Fruit fly (Drosophila melanogaster) whole organism, embryonic: Measurements from ENCODE around the gene KP78b.

Source experiments
- Bdp1 ChIP-seq: fragments of 200-800 bp; sonication (Bioruptor generic); optimal IDR thresholded peaks from 3 replicates; lab custom pipeline; 2016; ENCODE audit warnings: missing biosample characterization, missing genetic modification characterization
- CG1024 ChIP-seq: fragments of 200-800 bp; sonication (Bioruptor generic); IDR thresholded peaks from 2 replicates; pipeline ENCODE4 v1.3.6; 2022; ENCODE audit warnings: missing biosample characterization, missing genetic modification characterization
- CG10462 ChIP-seq: fragments of 200-800 bp; sonication (Bioruptor generic); optimal IDR thresholded peaks from 2 replicates; lab custom pipeline; 2016; ENCODE audit warnings: missing biosample characterization, missing genetic modification characterization
- CG10543 ChIP-seq: fragments of 200-800 bp; sonication (Bioruptor generic); optimal IDR thresholded peaks from 3 replicates; lab custom pipeline; 2017; ENCODE audit warnings: missing biosample characterization, mild to moderate bottlenecking, missing genetic modification characterization, moderate library complexity
- CG11398 ChIP-seq: fragments of 200-800 bp; sonication (Bioruptor generic); optimal IDR thresholded peaks from 2 replicates; lab custom pipeline; 2016; ENCODE audit warnings: missing biosample characterization, missing genetic modification characterization
- CG11696 ChIP-seq: fragments of 200-800 bp; sonication (Bioruptor generic); IDR thresholded peaks from 2 replicates; pipeline ENCODE4 v1.3.6; 2022; ENCODE audit warnings: missing biosample characterization, missing genetic modification characterization
- CG12744 ChIP-seq: fragments of 200-800 bp; sonication (Bioruptor generic); optimal IDR thresholded peaks from 2 replicates; lab custom pipeline; 2016; ENCODE audit warnings: missing biosample characterization, missing genetic modification characterization
- CG14050 ChIP-seq: fragments of 200-800 bp; sonication (Bioruptor generic); IDR thresholded peaks from 3 replicates; pipeline ENCODE4 v1.3.6; 2022; ENCODE audit warnings: missing biosample characterization, missing genetic modification characterization
- CG1529 ChIP-seq: fragments of 200-800 bp; sonication (Bioruptor generic); optimal IDR thresholded peaks from 3 replicates; lab custom pipeline; 2018; ENCODE audit warnings: missing biosample characterization, missing genetic modification characterization
- CG17328 ChIP-seq: fragments of 200-800 bp; sonication (Bioruptor generic); IDR thresholded peaks from 2 replicates; pipeline ENCODE4 v1.3.6; 2022; ENCODE audit warnings: missing biosample characterization, missing genetic modification characterization
- CG17385 ChIP-seq: fragments of 200-800 bp; sonication (Bioruptor generic); optimal IDR thresholded peaks from 3 replicates; lab custom pipeline; 2018; ENCODE audit warnings: missing biosample characterization, mild to moderate bottlenecking, missing genetic modification characterization
- CG2712 ChIP-seq: fragments of 200-800 bp; optimal IDR thresholded peaks from 3 replicates; lab custom pipeline; 2019; ENCODE audit warnings: missing biosample characterization, mild to moderate bottlenecking, missing genetic modification characterization, moderate library complexity
- CG30431 ChIP-seq: fragments of 200-800 bp; sonication (Bioruptor generic); optimal IDR thresholded peaks from 2 replicates; lab custom pipeline; 2017; ENCODE audit warnings: missing biosample characterization, missing genetic modification characterization
- CG32532 ChIP-seq: fragments of 200-800 bp; sonication (Bioruptor generic); IDR thresholded peaks from 2 replicates; pipeline ENCODE4 v1.3.6; 2022; ENCODE audit warnings: missing biosample characterization, missing genetic modification characterization
- CG32767 ChIP-seq: fragments of 200-800 bp; sonication (Bioruptor generic); IDR thresholded peaks from 2 replicates; pipeline ENCODE4 v1.3.6; 2022; ENCODE audit warnings: missing biosample characterization, missing genetic modification characterization
- CG3281 ChIP-seq: fragments of 200-800 bp; sonication (Bioruptor generic); optimal IDR thresholded peaks from 3 replicates; lab custom pipeline; 2017; ENCODE audit warnings: missing biosample characterization, mild to moderate bottlenecking, missing genetic modification characterization
- CG3407 ChIP-seq: fragments of 200-800 bp; sonication (Bioruptor generic); optimal IDR thresholded peaks from 2 replicates; lab custom pipeline; 2018; ENCODE audit warnings: missing biosample characterization, mild to moderate bottlenecking, missing genetic modification characterization
- CG4404 ChIP-seq: fragments of 200-800 bp; sonication (Bioruptor generic); IDR thresholded peaks from 2 replicates; pipeline ENCODE4 v1.3.6; 2022; ENCODE audit warnings: missing biosample characterization, missing genetic modification characterization
- CG6272 ChIP-seq: fragments of 200-800 bp; sonication (Bioruptor generic); IDR thresholded peaks from 2 replicates; pipeline ENCODE4 v1.3.6; 2022; ENCODE audit warnings: missing biosample characterization, missing genetic modification characterization
- CG6683 ChIP-seq: fragments of 200-800 bp; sonication (Bioruptor generic); optimal IDR thresholded peaks from 2 replicates; lab custom pipeline; 2017; ENCODE audit warnings: missing biosample characterization, mild to moderate bottlenecking, missing genetic modification characterization, missing genetic modification reagents
- CG6791 ChIP-seq: fragments of 200-800 bp; sonication (Bioruptor generic); IDR thresholded peaks from 3 replicates; pipeline ENCODE4 v1.3.6; 2022; ENCODE audit warnings: missing biosample characterization, missing genetic modification characterization; ENCODE audit not compliant: partially characterized antibody
- CG7963 ChIP-seq: fragments of 200-800 bp; sonication (Bioruptor generic); IDR thresholded peaks from 3 replicates; pipeline ENCODE4 v1.3.6; 2022; ENCODE audit warnings: missing biosample characterization, missing genetic modification characterization; ENCODE audit not compliant: partially characterized antibody
- CG7987 ChIP-seq: fragments of 200-800 bp; sonication (Bioruptor generic); optimal IDR thresholded peaks from 2 replicates; lab custom pipeline; 2018; ENCODE audit warnings: missing biosample characterization, mild to moderate bottlenecking, missing genetic modification characterization, moderate library complexity
- CG8281 ChIP-seq: fragments of 200-800 bp; sonication (Bioruptor generic); optimal IDR thresholded peaks from 2 replicates; lab custom pipeline; 2018; ENCODE audit warnings: missing biosample characterization, mild to moderate bottlenecking, missing genetic modification characterization, moderate library complexity
- CG8290 ChIP-seq, 3 experiments: fragments of 200-800 bp; sonication (Bioruptor generic); optimal IDR thresholded peaks; 2 replicates each; lab custom pipeline; 2016 to 2019; ENCODE audit warnings: missing biosample characterization in 3 of 3, missing genetic modification characterization in 3 of 3, mild to moderate bottlenecking in 2 of 3, moderate library complexity in 1 of 3
- CG9437 ChIP-seq: fragments of 200-800 bp; sonication (Bioruptor generic); optimal IDR thresholded peaks from 2 replicates; lab custom pipeline; 2018; ENCODE audit warnings: missing biosample characterization, mild to moderate bottlenecking, missing genetic modification characterization
- CG9727 ChIP-seq: fragments of 200-800 bp; sonication (Bioruptor generic); optimal IDR thresholded peaks from 3 replicates; lab custom pipeline; 2017; ENCODE audit warnings: missing biosample characterization, mild to moderate bottlenecking, missing genetic modification characterization
- Dip3 ChIP-seq: fragments of 200-800 bp; sonication (Bioruptor generic); optimal IDR thresholded peaks from 3 replicates; lab custom pipeline; 2016; ENCODE audit warnings: missing biosample characterization, missing genetic modification characterization
- Dp ChIP-seq: fragments of 200-800 bp; sonication (Bioruptor generic); optimal IDR thresholded peaks from 2 replicates; lab custom pipeline; 2018; ENCODE audit warnings: missing biosample characterization, mild to moderate bottlenecking, missing genetic modification characterization, moderate library complexity
- Ets97D ChIP-seq: fragments of 200-800 bp; sonication (Bioruptor generic); optimal IDR thresholded peaks from 3 replicates; lab custom pipeline; 2016; ENCODE audit warnings: missing biosample characterization, missing genetic modification characterization
- Fer1 ChIP-seq: fragments of 200-800 bp; sonication (Bioruptor generic); optimal IDR thresholded peaks from 2 replicates; lab custom pipeline; 2017; ENCODE audit warnings: missing biosample characterization, mild to moderate bottlenecking, missing genetic modification characterization
- HLH4C ChIP-seq: fragments of 200-800 bp; sonication (Bioruptor generic); IDR thresholded peaks from 3 replicates; pipeline ENCODE4 v1.3.6; 2022; ENCODE audit warnings: missing biosample characterization, missing genetic modification characterization; ENCODE audit not compliant: partially characterized antibody
- Nf-YC ChIP-seq: fragments of 200-800 bp; optimal IDR thresholded peaks from 3 replicates; lab custom pipeline; 2019; ENCODE audit warnings: missing biosample characterization, mild to moderate bottlenecking, missing genetic modification characterization, moderate library complexity
- Oaz ChIP-seq: fragments of 200-800 bp; sonication (Bioruptor generic); IDR thresholded peaks from 2 replicates; pipeline ENCODE4 v1.3.6; 2022; ENCODE audit warnings: missing biosample characterization, missing genetic modification characterization
- Pdp1 ChIP-seq, 2 experiments: fragments of 200-800 bp; sonication (Bioruptor generic); optimal IDR thresholded peaks; 3 replicates each; lab custom pipeline; 2016; ENCODE audit warnings: missing biosample characterization in 2 of 2, missing genetic modification characterization in 2 of 2, mild to moderate bottlenecking in 1 of 2, moderate library complexity in 1 of 2
- Side ChIP-seq: fragments of 200-800 bp; sonication (Bioruptor generic); optimal IDR thresholded peaks from 2 replicates; lab custom pipeline; 2016; ENCODE audit warnings: missing biosample characterization, missing genetic modification characterization
- Six4 ChIP-seq: fragments of 200-800 bp; sonication (Bioruptor generic); optimal IDR thresholded peaks from 2 replicates; lab custom pipeline; 2016; ENCODE audit warnings: missing biosample characterization, missing genetic modification characterization
- Taf1 ChIP-seq: fragments of 200-800 bp; sonication (Bioruptor generic); IDR thresholded peaks from 2 replicates; pipeline ENCODE4 v1.3.6; 2022; ENCODE audit warnings: missing biosample characterization, missing genetic modification characterization
- chinmo ChIP-seq: fragments of 200-800 bp; sonication (Bioruptor generic); IDR thresholded peaks from 4 replicates; pipeline ENCODE4 v1.3.6; 2022; ENCODE audit warnings: missing biosample characterization, missing genetic modification characterization; ENCODE audit not compliant: partially characterized antibody
- chm ChIP-seq: fragments of 200-800 bp; sonication (Bioruptor generic); IDR thresholded peaks from 2 replicates; pipeline ENCODE4 v1.3.6; 2022; ENCODE audit warnings: missing biosample characterization, missing genetic modification characterization
- dpn ChIP-seq, 2 experiments: fragments of 200-800 bp; sonication (Bioruptor generic); optimal IDR thresholded peaks; 3 replicates each; lab custom pipeline; 2016; ENCODE audit warnings: missing biosample characterization in 2 of 2, missing genetic modification characterization in 2 of 2
- lbe ChIP-seq: fragments of 200-800 bp; sonication (Bioruptor generic); optimal IDR thresholded peaks from 2 replicates; lab custom pipeline; 2016; ENCODE audit warnings: missing biosample characterization, mild to moderate bottlenecking, missing genetic modification characterization
- oc ChIP-seq: fragments of 200-800 bp; sonication (Bioruptor generic); optimal IDR thresholded peaks from 2 replicates; lab custom pipeline; 2018; ENCODE audit warnings: missing biosample characterization, mild to moderate bottlenecking, missing genetic modification characterization, moderate library complexity
- onecut ChIP-seq: fragments of 200-800 bp; sonication (Bioruptor generic); IDR thresholded peaks from 2 replicates; pipeline ENCODE4 v1.3.6; 2022; ENCODE audit warnings: missing biosample characterization, missing genetic modification characterization
- sima ChIP-seq: fragments of 200-800 bp; sonication (Bioruptor generic); optimal IDR thresholded peaks from 2 replicates; lab custom pipeline; 2016; ENCODE audit warnings: missing biosample characterization, missing genetic modification characterization
- sna ChIP-seq: fragments of 200-800 bp; sonication (Bioruptor generic); IDR thresholded peaks from 2 replicates; pipeline ENCODE4 v1.3.6; 2022; ENCODE audit warnings: missing biosample characterization, missing genetic modification characterization; ENCODE audit not compliant: partially characterized antibody
- sob ChIP-seq: fragments of 200-800 bp; sonication (Bioruptor generic); IDR thresholded peaks from 2 replicates; pipeline ENCODE4 v1.3.6; 2022; ENCODE audit warnings: missing biosample characterization, missing genetic modification characterization
- ssp ChIP-seq: fragments of 200-800 bp; sonication (Bioruptor generic); IDR thresholded peaks from 2 replicates; pipeline ENCODE4 v1.3.6; 2022; ENCODE audit warnings: missing biosample characterization, missing genetic modification characterization
- tio ChIP-seq: fragments of 200-800 bp; sonication (Bioruptor generic); optimal IDR thresholded peaks from 2 replicates; lab custom pipeline; 2017; ENCODE audit warnings: missing biosample characterization, missing genetic modification characterization, inconsistent platforms
- trem ChIP-seq: fragments of 200-800 bp; optimal IDR thresholded peaks from 3 replicates; lab custom pipeline; 2019; ENCODE audit warnings: missing biosample characterization, mild to moderate bottlenecking, missing genetic modification characterization, moderate library complexity
- ttk ChIP-seq: fragments of 200-800 bp; sonication (Bioruptor generic); IDR thresholded peaks from 2 replicates; pipeline ENCODE4 v2.1.2; 2022; ENCODE audit warnings: missing biosample characterization, missing genetic modification characterization
- wdn ChIP-seq: fragments of 200-800 bp; sonication (Bioruptor generic); IDR thresholded peaks from 2 replicates; pipeline ENCODE4 v1.3.6; 2022; ENCODE audit warnings: missing biosample characterization, missing genetic modification characterization

The KP78b gene

dm6 chr3R:11368766-11369165, 15.8 kb upstream of the KP78b start (continued):
- peak; percentile 12 for TF ChIP-seq CG3407 (GFP tag; lab: Kevin White, UChicago)
- TF ChIP-seq trem (tag; lab: Kevin White, UChicago) = peak; percentile 68
- peak; percentile 16 for TF ChIP-seq Six4 (GFP tag; lab: Kevin White, UChicago)
- peak; percentile 23 for TF ChIP-seq CG30431 (GFP tag; lab: Kevin White, UChicago)
- no peak for TF ChIP-seq Taf1 (GFP tag; lab: Robert Waterston, UW)
- TF ChIP-seq Nf-YC (tag; lab: Kevin White, UChicago) = no peak
- no peak for TF ChIP-seq CG7963
- peak; percentile 10 for TF ChIP-seq CG8290 (GFP tag; optimal IDR thresholded peaks at IDR 0.05; lab: Kevin White, UChicago)
- no peak for TF ChIP-seq CG8290 (tag; optimal IDR thresholded peaks at IDR 0.05; lab: Kevin White, UChicago)
- TF ChIP-seq ttk (GFP tag; lab: Robert Waterston, UW) = no peak
- peak; percentile 32 for TF ChIP-seq CG17328 (GFP tag; lab: Robert Waterston, UW)
- TF ChIP-seq Ets97D (GFP tag; lab: Kevin White, UChicago) = no peak
- TF ChIP-seq chinmo (GFP tag; lab: Robert Waterston, UW) = no peak
- no peak for TF ChIP-seq CG1529 (GFP tag; lab: Kevin White, UChicago)
- TF ChIP-seq sima (GFP tag; lab: Kevin White, UChicago) = no peak
- TF ChIP-seq Pdp1 (GFP tag; optimal IDR thresholded peaks at IDR 0.05; lab: Kevin White, UChicago) = peak in 1 of 2 experiments; percentile 28
- TF ChIP-seq wdn (GFP tag; lab: Robert Waterston, UW) = no peak
- peak; percentile 36 for TF ChIP-seq CG10462 (GFP tag; lab: Kevin White, UChicago)
- no peak for TF ChIP-seq CG1024 (GFP tag; lab: Robert Waterston, UW)
- TF ChIP-seq ssp (GFP tag; lab: Robert Waterston, UW) = no peak
- no peak for TF ChIP-seq CG32532 (GFP tag; lab: Robert Waterston, UW)
- no peak for TF ChIP-seq sob
- no peak for TF ChIP-seq oc (tag; lab: Kevin White, UChicago)
- TF ChIP-seq CG4404 (GFP tag; lab: Robert Waterston, UW) = peak; percentile 88
- no peak for TF ChIP-seq Side (GFP tag; lab: Kevin White, UChicago)
- TF ChIP-seq CG6683 (GFP tag; lab: Kevin White, UChicago) = no peak
- TF ChIP-seq CG12744 (GFP tag; lab: Kevin White, UChicago) = no peak
- TF ChIP-seq Oaz (GFP tag; lab: Robert Waterston, UW) = no peak
- TF ChIP-seq CG9727 = peak; percentile 90
- no peak for TF ChIP-seq CG14050 (GFP tag; lab: Robert Waterston, UW)
- no peak for TF ChIP-seq dpn (GFP tag; optimal IDR thresholded peaks at IDR 0.05; lab: Kevin White, UChicago)
- no peak for TF ChIP-seq CG8281 (tag; lab: Kevin White, UChicago)
- no peak for TF ChIP-seq CG17385 (GFP tag; lab: Kevin White, UChicago)
- TF ChIP-seq CG32767 = no peak
- no peak for TF ChIP-seq CG7987
- TF ChIP-seq onecut (GFP tag; lab: Robert Waterston, UW) = no peak
- TF ChIP-seq tio (GFP tag; lab: Kevin White, UChicago) = no peak
- no peak for TF ChIP-seq Dp (GFP tag; lab: Kevin White, UChicago)
- no peak for TF ChIP-seq HLH4C (GFP tag; lab: Robert Waterston, UW)
- no peak for TF ChIP-seq lbe (GFP tag; lab: Kevin White, UChicago)
- TF ChIP-seq CG2712 (tag; lab: Kevin White, UChicago) = peak; percentile 86
- TF ChIP-seq sna (GFP tag; lab: Robert Waterston, UW) = no peak
- no peak for TF ChIP-seq CG6791 (GFP tag; lab: Robert Waterston, UW)
- TF ChIP-seq chm (GFP tag; lab: Robert Waterston, UW) = no peak
- no peak for TF ChIP-seq CG3281 (GFP tag; lab: Kevin White, UChicago)
- no peak for TF ChIP-seq CG11696 (GFP tag; lab: Robert Waterston, UW)
- TF ChIP-seq CG10543 (GFP tag; lab: Kevin White, UChicago) = no peak
- no peak for TF ChIP-seq Dip3 (GFP tag; lab: Kevin White, UChicago)
- TF ChIP-seq CG6272 (GFP tag; lab: Robert Waterston, UW) = no peak
- TF ChIP-seq Fer1 (GFP tag; lab: Kevin White, UChicago) = no peak
- TF ChIP-seq CG11398 = no peak
- TF ChIP-seq Bdp1 (GFP tag; lab: Kevin White, UChicago) = no peak
- TF ChIP-seq CG9437 (GFP tag; lab: Kevin White, UChicago) = peak; percentile 18
